Worm (Caenorhabditis elegans): ENCODE data around the gene C14A6.8.
"Not testable (repeated sequence)": the region's sequence is repeated elsewhere in the genome, so short reads cannot be mapped to it uniquely, and the experiment has no call there.

ce11 chrV:18216784-18217183 lies 45.3 kb upstream of the C14A6.8 start, which contains the start of gene F16H6.9:
- not testable (repeated sequence) for TF ChIP-seq tra-4 (tag; optimal IDR thresholded peaks at IDR 0.05); hnd-1 (tag; optimal IDR thresholded peaks at IDR 0.05); sea-1 (GFP tag; conservative IDR thresholded peaks at IDR 0.05); flt-1 (GFP tag; IDR thresholded peaks at IDR 0.05); ama-1 (optimal IDR thresholded peaks at IDR 0.05); scrt-1 (GFP tag; IDR thresholded peaks at IDR 0.05); hmg-4 (GFP tag; optimal IDR thresholded peaks at IDR 0.05); ets-7 (tag; optimal IDR thresholded peaks at IDR 0.05); B0310.2 (tag; optimal IDR thresholded peaks at IDR 0.05); pes-1 (GFP tag; IDR thresholded peaks at IDR 0.05); aly-1 (tag; optimal IDR thresholded peaks at IDR 0.05)
